Worm (Caenorhabditis elegans) whole organism, L2 larva: Measurements from ENCODE around the gene gsnl-1.

ENCODE experiments used
- aly-2 ChIP-seq: fragments of 150-350 bp; optimal IDR thresholded peaks from 2 replicates; lab custom pipeline; 2014; ENCODE audit warnings: missing biosample characterization, missing genetic modification characterization
- ama-1 ChIP-seq: fragments of 150-350 bp; optimal IDR thresholded peaks from 2 replicates; lab custom pipeline; 2018; ENCODE audit warnings: inconsistent platforms
- egl-27 ChIP-seq: sonication (generic microtip); optimal IDR thresholded peaks from 3 replicates; lab custom pipeline; 2017; ENCODE audit warnings: missing biosample characterization, missing genetic modification reagents, missing genetic modification characterization
- mdl-1 ChIP-seq, 2 experiments: fragments of 150-350 bp in 1 of 2; sonication (generic microtip) in 1 of 2; optimal IDR thresholded peaks; 2 replicates each; lab custom pipeline; 2017; ENCODE audit warnings: missing biosample characterization in 2 of 2, missing genetic modification characterization in 2 of 2
- nhr-10 ChIP-seq: sonication (generic microtip); optimal IDR thresholded peaks from 2 replicates; lab custom pipeline; 2017; ENCODE audit warnings: missing biosample characterization, missing genetic modification characterization
- nhr-11 ChIP-seq: fragments of 150-350 bp; optimal IDR thresholded peaks from 2 replicates; lab custom pipeline; 2014; ENCODE audit warnings: missing biosample characterization, missing genetic modification characterization
- nhr-237 ChIP-seq: fragments of 150-350 bp; optimal IDR thresholded peaks from 2 replicates; lab custom pipeline; 2014; ENCODE audit warnings: missing biosample characterization, missing genetic modification characterization
- sma-3 ChIP-seq: sonication (generic microtip); optimal IDR thresholded peaks from 2 replicates; lab custom pipeline; 2016; ENCODE audit warnings: missing genetic modification reagents, missing genetic modification characterization, missing compliant biosample characterization
- snpc-4 ChIP-seq: fragments of 150-350 bp; optimal IDR thresholded peaks from 2 replicates; lab custom pipeline; 2014; ENCODE audit warnings: missing biosample characterization, missing genetic modification characterization
- unc-62 ChIP-seq: fragments of 150-350 bp; optimal IDR thresholded peaks from 2 replicates; lab custom pipeline; 2014; ENCODE audit warnings: missing biosample characterization, missing genetic modification reagents, missing genetic modification characterization
- zag-1 ChIP-seq: fragments of 150-350 bp; optimal IDR thresholded peaks from 2 replicates; lab custom pipeline; 2014; ENCODE audit warnings: missing biosample characterization, missing genetic modification characterization
- ztf-1 ChIP-seq: fragments of 200-800 bp; sonication (Bioruptor generic); conservative IDR thresholded peaks from 2 replicates; pipeline ENCODE4 v1.3.6; 2022; ENCODE audit warnings: missing genetic modification characterization, missing compliant biosample characterization

DNA sequence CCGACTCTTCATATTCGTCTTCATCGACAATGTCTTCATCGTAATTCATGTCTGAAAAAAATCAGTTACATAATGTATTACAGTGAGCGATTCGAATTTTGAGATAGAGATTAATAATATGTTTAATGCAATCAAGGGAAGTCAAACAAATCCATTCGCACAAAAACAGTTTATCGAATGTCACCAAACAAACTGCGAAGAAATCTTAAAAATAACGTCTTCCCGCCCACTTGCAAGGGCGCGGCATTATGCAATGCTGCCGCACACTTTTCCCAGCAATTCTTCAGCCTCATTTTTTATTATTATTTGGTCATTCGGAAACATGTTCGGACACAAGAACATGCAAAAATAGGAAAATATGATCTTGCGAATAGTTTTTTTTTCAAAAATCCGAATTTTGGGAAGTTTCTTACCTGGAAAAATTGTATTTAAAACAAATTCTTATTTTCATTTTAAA is 47.4 kb downstream of the gsnl-1 start, which contains the start of gene mdf-1:
- TF ChIP-seq sma-3 (GFP tag; lab: Kevin White, UChicago): peak; percentile 71
- TF ChIP-seq nhr-237 (tag; lab: Kevin White, UChicago): no peak
- peak; percentile 37 for TF ChIP-seq snpc-4 (tag; lab: Kevin White, UChicago)
- TF ChIP-seq egl-27 (tag; lab: Kevin White, UChicago): no peak
- TF ChIP-seq unc-62 (GFP tag; lab: Kevin White, UChicago): no peak
- TF ChIP-seq ama-1 (lab: Kevin White, UChicago): peak; percentile 47
- TF ChIP-seq ztf-1: no peak
- TF ChIP-seq zag-1 (tag; lab: Kevin White, UChicago): no peak
- TF ChIP-seq nhr-11 (tag; lab: Kevin White, UChicago): no peak
- TF ChIP-seq mdl-1 (tag; optimal IDR thresholded peaks at IDR 0.05; lab: Kevin White, UChicago): no peak
- TF ChIP-seq aly-2 (tag; lab: Kevin White, UChicago): no peak
- TF ChIP-seq nhr-10 (tag; lab: Kevin White, UChicago): no peak
